Fruit fly (Drosophila melanogaster) whole organism, wandering third instar larva: ENCODE results near the gene CG17786.

Source experiments
- Abd-B ChIP-seq: fragments of >200 bp; optimal IDR thresholded peaks from 2 replicates; lab custom pipeline; 2017; ENCODE audit warnings: missing biosample characterization, missing genetic modification characterization
- CG32264 ChIP-seq: fragments of 200-800 bp; sonication (Bioruptor generic); optimal IDR thresholded peaks from 2 replicates; lab custom pipeline; 2016; ENCODE audit warnings: missing biosample characterization, missing genetic modification characterization
- CG9705 ChIP-seq: fragments of 200-800 bp; sonication (Bioruptor generic); optimal IDR thresholded peaks from 2 replicates; lab custom pipeline; 2018; ENCODE audit warnings: missing biosample characterization, mild to moderate bottlenecking, missing genetic modification characterization
- CrebA ChIP-seq: fragments of 200-800 bp; sonication (Bioruptor generic); optimal IDR thresholded peaks from 2 replicates; lab custom pipeline; 2016; ENCODE audit warnings: missing biosample characterization, mild to moderate bottlenecking, missing genetic modification characterization, borderline replicate concordance
- Dfd ChIP-seq: fragments of >200 bp; optimal IDR thresholded peaks from 2 replicates; lab custom pipeline; 2017; ENCODE audit warnings: missing biosample characterization, missing genetic modification characterization
- Dif ChIP-seq: fragments of 200-275, 200-300 bp; sonication (Bioruptor generic); optimal IDR thresholded peaks from 2 replicates; lab custom pipeline; 2018; ENCODE audit warnings: missing biosample characterization, missing genetic modification characterization; ENCODE audit not compliant: partially characterized antibody
- GATAd ChIP-seq: sonication (Bioruptor generic); optimal IDR thresholded peaks from 2 replicates; lab custom pipeline; 2016; ENCODE audit warnings: missing biosample characterization, missing genetic modification characterization
- HLH106 ChIP-seq: fragments of 200-800 bp; optimal IDR thresholded peaks from 3 replicates; lab custom pipeline; 2019; ENCODE audit warnings: missing biosample characterization, mild to moderate bottlenecking, missing genetic modification characterization, moderate library complexity
- Hnf4 ChIP-seq: fragments of 200-800 bp; sonication (Bioruptor generic); optimal IDR thresholded peaks from 2 replicates; lab custom pipeline; 2016; ENCODE audit warnings: missing biosample characterization, mild to moderate bottlenecking, missing genetic modification characterization
- Hr78 ChIP-seq: fragments of >200 bp; optimal IDR thresholded peaks from 2 replicates; lab custom pipeline; 2017; ENCODE audit warnings: missing biosample characterization, missing genetic modification characterization
- Hr83 ChIP-seq: fragments of 200-300 bp; sonication (Bioruptor generic); optimal IDR thresholded peaks from 2 replicates; lab custom pipeline; 2016; ENCODE audit warnings: missing biosample characterization, mild to moderate bottlenecking, missing genetic modification characterization, moderate library complexity; ENCODE audit not compliant: poor library complexity, severe bottlenecking
- Jra ChIP-seq: sonication (Bioruptor generic); optimal IDR thresholded peaks from 2 replicates; lab custom pipeline; 2016; ENCODE audit warnings: missing biosample characterization, missing genetic modification characterization
- Mio ChIP-seq: sonication (Bioruptor generic); optimal IDR thresholded peaks from 2 replicates; lab custom pipeline; 2016; ENCODE audit warnings: missing biosample characterization, missing genetic modification characterization
- Myc ChIP-seq: fragments of >200 bp; optimal IDR thresholded peaks from 2 replicates; lab custom pipeline; 2017
- N ChIP-seq: fragments of >200 bp; optimal IDR thresholded peaks from 2 replicates; lab custom pipeline; 2018; ENCODE audit warnings: missing biosample characterization, missing external identifiers, missing genetic modification characterization
- OdsH ChIP-seq: fragments of 200-800 bp; sonication (Bioruptor generic); optimal IDR thresholded peaks from 2 replicates; lab custom pipeline; 2016; ENCODE audit warnings: missing biosample characterization, mild to moderate bottlenecking, missing genetic modification characterization
- Rel ChIP-seq, 2 experiments: fragments of 200-800 bp; sonication (Bioruptor generic) in 1 of 2; optimal IDR thresholded peaks; 2 replicates in 1 of 2; 3 replicates in 1 of 2; lab custom pipeline; 2016 to 2019; ENCODE audit warnings: mild to moderate bottlenecking in 2 of 2, missing biosample characterization in 2 of 2, missing genetic modification characterization in 2 of 2, moderate library complexity in 1 of 2
- Sp1 ChIP-seq: fragments of 200-800 bp; sonication (Bioruptor generic); optimal IDR thresholded peaks from 3 replicates; lab custom pipeline; 2019; ENCODE audit warnings: missing biosample characterization, mild to moderate bottlenecking, missing genetic modification characterization, moderate library complexity
- Vsx2 ChIP-seq: fragments of 200-300, 225-300 bp; sonication (Bioruptor generic); optimal IDR thresholded peaks from 2 replicates; lab custom pipeline; 2018; ENCODE audit warnings: missing biosample characterization, missing genetic modification characterization; ENCODE audit not compliant: partially characterized antibody
- br ChIP-seq: fragments of 200-800 bp; sonication (Bioruptor generic); optimal IDR thresholded peaks from 2 replicates; lab custom pipeline; 2016; ENCODE audit warnings: missing biosample characterization, missing genetic modification characterization
- brk ChIP-seq: fragments of 200-800 bp; sonication (Bioruptor generic); optimal IDR thresholded peaks from 2 replicates; lab custom pipeline; 2016; ENCODE audit warnings: missing biosample characterization, mild to moderate bottlenecking, missing genetic modification characterization
- dl ChIP-seq, 2 experiments: fragments of 175-275, 200-275 bp in 1 of 2; fragments of 200-275 bp in 1 of 2; sonication (Bioruptor generic); optimal IDR thresholded peaks; lab custom pipeline; 2018; ENCODE audit warnings: mild to moderate bottlenecking in 2 of 2, missing biosample characterization in 2 of 2, missing genetic modification characterization in 2 of 2, moderate library complexity in 2 of 2; ENCODE audit not compliant: partially characterized antibody in 2 of 2, insufficient read depth in 1 of 2
- dmrt93B ChIP-seq: fragments of 200-800 bp; sonication (Bioruptor generic); optimal IDR thresholded peaks from 2 replicates; lab custom pipeline; 2018; ENCODE audit warnings: missing biosample characterization, mild to moderate bottlenecking, missing genetic modification characterization
- dsf ChIP-seq: sonication (Bioruptor generic); optimal IDR thresholded peaks from 2 replicates; lab custom pipeline; 2016; ENCODE audit warnings: missing biosample characterization, missing genetic modification characterization, borderline replicate concordance
- ey ChIP-seq: fragments of 200-800 bp; sonication (Bioruptor generic); optimal IDR thresholded peaks from 2 replicates; lab custom pipeline; 2016; ENCODE audit warnings: missing biosample characterization, missing genetic modification characterization
- foxo ChIP-seq, 2 experiments: fragments of 200-800 bp; sonication (Bioruptor generic); optimal IDR thresholded peaks; 2 replicates in 1 of 2; 3 replicates in 1 of 2; lab custom pipeline; 2016 to 2017; ENCODE audit warnings: missing biosample characterization in 2 of 2, missing genetic modification characterization in 2 of 2
- fru ChIP-seq: fragments of 200-800 bp; sonication (Bioruptor generic); optimal IDR thresholded peaks from 3 replicates; lab custom pipeline; 2016; ENCODE audit warnings: missing biosample characterization, mild to moderate bottlenecking, missing genetic modification characterization
- h ChIP-seq: fragments of 200-800 bp; sonication (Bioruptor generic); optimal IDR thresholded peaks from 3 replicates; lab custom pipeline; 2016; ENCODE audit warnings: missing biosample characterization, mild to moderate bottlenecking, missing genetic modification characterization
- jim ChIP-seq: fragments of 175-275, 200-325 bp; sonication (Bioruptor generic); optimal IDR thresholded peaks from 2 replicates; lab custom pipeline; 2016; ENCODE audit warnings: missing biosample characterization, mild to moderate bottlenecking, missing genetic modification characterization
- lola ChIP-seq: fragments of >200 bp; optimal IDR thresholded peaks from 2 replicates; lab custom pipeline; 2017; ENCODE audit warnings: missing biosample characterization, missing genetic modification characterization
- pan ChIP-seq: fragments of >200 bp; optimal IDR thresholded peaks from 2 replicates; lab custom pipeline; 2017
- psq ChIP-seq: fragments of 200-800 bp; sonication (Bioruptor generic); optimal IDR thresholded peaks from 3 replicates; lab custom pipeline; 2017; ENCODE audit warnings: missing biosample characterization, mild to moderate bottlenecking, missing genetic modification characterization, moderate library complexity
- rgr ChIP-seq: fragments of 200-800 bp; sonication (Bioruptor generic); optimal IDR thresholded peaks from 3 replicates; lab custom pipeline; 2016; ENCODE audit warnings: missing biosample characterization, mild to moderate bottlenecking, missing genetic modification characterization
- sage ChIP-seq: fragments of 200-800 bp; sonication (Bioruptor generic); optimal IDR thresholded peaks from 2 replicates; lab custom pipeline; 2016; ENCODE audit warnings: missing biosample characterization, mild to moderate bottlenecking, missing genetic modification characterization
- sv ChIP-seq: fragments of 200-800 bp; sonication (Bioruptor generic); optimal IDR thresholded peaks from 3 replicates; lab custom pipeline; 2016; ENCODE audit warnings: missing biosample characterization, missing genetic modification characterization
- tai ChIP-seq: sonication (Bioruptor generic); optimal IDR thresholded peaks from 2 replicates; lab custom pipeline; 2016; ENCODE audit warnings: missing biosample characterization, missing genetic modification characterization
- usp ChIP-seq: fragments of >200 bp; optimal IDR thresholded peaks from 2 replicates; lab custom pipeline; 2017; ENCODE audit warnings: missing biosample characterization, missing genetic modification characterization
- woc ChIP-seq: sonication (Bioruptor generic); optimal IDR thresholded peaks from 2 replicates; lab custom pipeline; 2016; ENCODE audit warnings: missing biosample characterization, mild to moderate bottlenecking, missing genetic modification characterization

CG17786 gene

DNA sequence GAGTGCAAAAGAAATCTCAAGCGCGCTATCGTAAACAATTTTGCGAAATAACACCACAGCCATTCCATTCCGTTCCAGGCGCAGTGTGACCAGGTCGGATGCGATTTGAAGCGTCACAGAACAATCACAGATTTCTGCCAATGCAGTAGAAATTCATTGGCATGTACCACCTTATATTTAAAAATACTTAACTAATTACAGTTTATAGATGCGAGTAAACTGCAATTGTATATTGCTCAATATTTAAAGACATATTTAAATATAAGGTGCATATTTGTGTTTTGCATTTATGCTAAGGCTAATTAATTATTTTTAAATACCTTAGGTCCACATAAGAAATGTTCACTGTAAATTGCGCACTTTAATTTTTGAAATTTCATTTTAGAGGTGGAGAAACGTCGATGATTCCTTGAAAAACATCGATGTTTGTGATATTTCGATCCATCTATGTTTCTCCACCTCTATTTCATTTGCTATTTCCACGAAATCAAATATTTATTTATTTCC, 25.1 kb downstream of the CG17786 start, which contains the start of the genes SMC6 and CG6204:
Gene SMC6, minus strand, starts transcription at position 51 of the 507 bp plus-strand sequence.
Gene CG6204, plus strand, starts transcription at position 460 of the 507 bp plus-strand sequence.
- TF ChIP-seq fru (GFP tag; lab: Kevin White, UChicago) (peak; percentile 94), dmrt93B (GFP tag; lab: Kevin White, UChicago) (peak; percentile 93), Hr78 (GFP tag; lab: Kevin White, UChicago) (no peak), Hnf4 (GFP tag; lab: Kevin White, UChicago) (peak; percentile 93), Dif (GFP tag; lab: Kevin White, UChicago) (no peak), lola (GFP tag; lab: Kevin White, UChicago) (no peak), CG9705 (GFP tag; lab: Kevin White, UChicago) (peak; percentile 96), Sp1 (GFP tag; lab: Kevin White, UChicago) (peak; percentile 94), tai (GFP tag; lab: Kevin White, UChicago) (no peak), rgr (GFP tag; lab: Kevin White, UChicago) (peak; percentile 95), sv (GFP tag; lab: Kevin White, UChicago) (peak; percentile 88), Rel (GFP tag; optimal IDR thresholded peaks at IDR 0.05; lab: Kevin White, UChicago) (peak; percentile 20), Rel (tag; optimal IDR thresholded peaks at IDR 0.05; lab: Kevin White, UChicago) (peak; percentile 84), OdsH (GFP tag; lab: Kevin White, UChicago) (peak; percentile 94), foxo (GFP tag; optimal IDR thresholded peaks at IDR 0.05; lab: Kevin White, UChicago) (peak in 1 of 2 experiments; percentile 97), Vsx2 (GFP tag; lab: Kevin White, UChicago) (peak; percentile 48), Mio (GFP tag; lab: Kevin White, UChicago) (peak; percentile 58), brk (GFP tag; lab: Kevin White, UChicago) (no peak), jim (GFP tag; lab: Kevin White, UChicago) (peak; percentile 1), br (GFP tag; lab: Kevin White, UChicago) (peak; percentile 89), psq (GFP tag; lab: Kevin White, UChicago) (peak; percentile 90), dsf (peak; percentile 84), h (peak; percentile 95), woc (GFP tag; lab: Kevin White, UChicago) (peak; percentile 95), CG32264 (GFP tag; lab: Kevin White, UChicago) (peak; percentile 77), Hr83 (GFP tag; lab: Kevin White, UChicago) (peak; percentile 48), Jra (GFP tag; lab: Kevin White, UChicago) (peak; percentile 85), sage (peak; percentile 86), ey (GFP tag; lab: Kevin White, UChicago) (peak; percentile 93), HLH106 (tag; lab: Kevin White, UChicago) (peak; percentile 98), CrebA (GFP tag; lab: Kevin White, UChicago) (no peak), Myc (lab: Kevin White, UChicago) (no peak), GATAd (GFP tag; lab: Kevin White, UChicago) (peak; percentile 83), dl (GFP tag; optimal IDR thresholded peaks at IDR 0.05; lab: Kevin White, UChicago; ENCODE audit: insufficient read depth in 1 of 2, partially characterized antibody in 2 of 2) (no peak)

DNA sequence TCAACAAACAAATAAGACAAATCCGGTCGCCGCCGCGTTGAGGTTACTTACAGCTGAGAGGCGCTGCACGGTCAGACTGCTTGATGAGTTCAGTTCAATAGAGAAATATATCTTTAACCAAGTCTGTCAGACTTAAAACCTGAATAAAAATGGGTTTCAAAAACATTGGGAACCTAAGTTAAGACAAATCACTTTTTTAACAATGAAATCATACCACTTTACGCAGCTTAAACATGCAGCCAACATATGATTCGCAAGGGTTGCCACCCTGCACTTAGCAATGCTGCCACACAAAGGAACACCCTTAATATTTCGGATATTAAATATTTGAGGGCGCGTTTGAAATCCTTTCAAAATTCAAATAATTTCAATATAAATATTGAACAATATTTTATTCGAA, 29.9 kb downstream of the CG17786 start, which contains the start of gene CG5515:
Gene CG5515, minus strand, starts transcription at position 278 of the 400 bp plus-strand sequence.
- TF ChIP-seq Hnf4 (GFP tag; lab: Kevin White, UChicago) (no peak), CG32264 (GFP tag; lab: Kevin White, UChicago) (no peak), Myc (lab: Kevin White, UChicago) (peak; percentile 19), Hr78 (GFP tag; lab: Kevin White, UChicago) (no peak), ey (GFP tag; lab: Kevin White, UChicago) (peak; percentile 63), h (no peak), pan (no peak), lola (GFP tag; lab: Kevin White, UChicago) (no peak), jim (GFP tag; lab: Kevin White, UChicago) (no peak), Sp1 (GFP tag; lab: Kevin White, UChicago) (no peak), rgr (GFP tag; lab: Kevin White, UChicago) (peak; percentile 76), Jra (GFP tag; lab: Kevin White, UChicago) (peak; percentile 64), Dfd (GFP tag; lab: Kevin White, UChicago) (no peak), OdsH (GFP tag; lab: Kevin White, UChicago) (peak; percentile 61), Dif (GFP tag; lab: Kevin White, UChicago) (peak; percentile 98), sage (peak; percentile 10), woc (GFP tag; lab: Kevin White, UChicago) (peak; percentile 43), dsf (peak; percentile 47), brk (GFP tag; lab: Kevin White, UChicago) (no peak), GATAd (GFP tag; lab: Kevin White, UChicago) (peak; percentile 15), Mio (GFP tag; lab: Kevin White, UChicago) (no peak), usp (GFP tag; lab: Kevin White, UChicago) (no peak), tai (GFP tag; lab: Kevin White, UChicago) (peak; percentile 82), HLH106 (tag; lab: Kevin White, UChicago) (peak; percentile 67), Vsx2 (GFP tag; lab: Kevin White, UChicago) (peak; percentile 100), br (GFP tag; lab: Kevin White, UChicago) (peak; percentile 49), sv (GFP tag; lab: Kevin White, UChicago) (peak; percentile 77), dl (GFP tag; optimal IDR thresholded peaks at IDR 0.05; lab: Kevin White, UChicago; ENCODE audit: insufficient read depth in 1 of 2, partially characterized antibody in 2 of 2) (peak; percentile 73 to 95), CrebA (GFP tag; lab: Kevin White, UChicago) (no peak), N (GFP tag; lab: Kevin White, UChicago) (no peak), Abd-B (GFP tag; lab: Kevin White, UChicago) (no peak), psq (GFP tag; lab: Kevin White, UChicago) (peak; percentile 40), foxo (GFP tag; optimal IDR thresholded peaks at IDR 0.05; lab: Kevin White, UChicago) (peak in 1 of 2 experiments; percentile 79), Hr83 (GFP tag; lab: Kevin White, UChicago) (no peak), Rel (GFP tag; optimal IDR thresholded peaks at IDR 0.05; lab: Kevin White, UChicago) (no peak), Rel (tag; optimal IDR thresholded peaks at IDR 0.05; lab: Kevin White, UChicago) (no peak), fru (GFP tag; lab: Kevin White, UChicago) (no peak), CG9705 (GFP tag; lab: Kevin White, UChicago) (peak; percentile 32), dmrt93B (GFP tag; lab: Kevin White, UChicago) (no peak)
- TF ChIP-seq, all 38 proteins: peak for 19
